Worm (Caenorhabditis elegans) whole organism, L1 larva: ENCODE data around the gene srsx-15.

Experiments
- fkh-10 ChIP-seq: sonication (generic microtip); optimal IDR thresholded peaks from 2 replicates; lab custom pipeline; 2017; ENCODE audit warnings: missing biosample characterization, missing genetic modification reagents, missing genetic modification characterization
- lin-13 ChIP-seq: fragments of 150-350 bp; optimal IDR thresholded peaks from 2 replicates; lab custom pipeline; 2014; ENCODE audit warnings: missing biosample characterization, missing genetic modification reagents, missing genetic modification characterization
- lin-35 ChIP-seq, 2 experiments: fragments of 150-350 bp; optimal IDR thresholded peaks; 2 replicates each; lab custom pipeline; 2014; ENCODE audit warnings: missing biosample characterization in 2 of 2, missing genetic modification characterization in 2 of 2, missing genetic modification reagents in 2 of 2
- lsy-2 ChIP-seq, 2 experiments: fragments of 150-350 bp; optimal IDR thresholded peaks; 2 replicates each; lab custom pipeline; 2014; ENCODE audit warnings: missing biosample characterization in 2 of 2, missing genetic modification characterization in 2 of 2
- nhr-11 ChIP-seq: fragments of 150-350 bp; optimal IDR thresholded peaks from 2 replicates; lab custom pipeline; 2014; ENCODE audit warnings: missing biosample characterization, missing genetic modification characterization
- nhr-12 ChIP-seq: sonication (generic microtip); optimal IDR thresholded peaks from 2 replicates; lab custom pipeline; 2017; ENCODE audit warnings: missing biosample characterization, missing genetic modification characterization
- rnt-1 ChIP-seq: sonication (generic microtip); optimal IDR thresholded peaks from 2 replicates; lab custom pipeline; 2016; ENCODE audit warnings: mild to moderate bottlenecking, missing genetic modification characterization, moderate library complexity, missing compliant biosample characterization
- tbx-2 ChIP-seq: sonication (generic microtip); optimal IDR thresholded peaks from 2 replicates; lab custom pipeline; 2016; ENCODE audit warnings: missing genetic modification characterization, missing compliant biosample characterization
- zip-4 ChIP-seq: fragments of 200-800 bp; sonication (Bioruptor generic); optimal IDR thresholded peaks from 2 replicates; lab custom pipeline; 2018; ENCODE audit warnings: mild to moderate bottlenecking, missing genetic modification characterization, moderate library complexity, missing compliant biosample characterization
- ztf-11 ChIP-seq, 2 experiments: sonication (generic microtip); optimal IDR thresholded peaks; 2 replicates each; lab custom pipeline; 2016 to 2017; ENCODE audit warnings: missing genetic modification characterization in 2 of 2, missing biosample characterization in 1 of 2, missing compliant biosample characterization in 1 of 2

DNA sequence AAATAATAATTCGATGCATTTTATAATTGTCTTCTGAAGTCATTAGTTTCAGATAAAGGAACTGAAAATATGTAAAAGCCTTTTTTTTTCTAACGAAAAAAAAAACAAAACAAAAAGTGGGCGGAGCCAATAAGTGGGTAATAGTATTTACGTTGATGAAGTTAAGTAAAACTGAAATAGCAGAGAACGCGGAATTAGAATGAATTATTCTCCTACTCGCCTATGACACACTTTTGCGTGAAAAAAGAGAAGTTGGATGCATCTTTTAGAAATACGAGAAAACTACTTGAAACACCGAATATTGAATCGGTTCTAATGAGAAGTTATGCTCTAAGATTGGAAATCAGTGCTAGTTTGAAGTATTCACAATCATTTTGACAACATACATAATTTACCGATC is 4.0 kb downstream of the srsx-15 start, which contains the start of gene srsx-16:
- TF ChIP-seq ztf-11 (tag; optimal IDR thresholded peaks at IDR 0.05; lab: Kevin White, UChicago) (no peak), zip-4 (no peak), lin-13 (GFP tag; lab: Kevin White, UChicago) (no peak), lsy-2 (tag; optimal IDR thresholded peaks at IDR 0.05; lab: Kevin White, UChicago) (no peak), rnt-1 (tag; lab: Kevin White, UChicago) (no peak), nhr-12 (no peak), fkh-10 (GFP tag; lab: Kevin White, UChicago) (no peak), nhr-11 (tag; lab: Kevin White, UChicago) (no peak), lin-35 (GFP tag; optimal IDR thresholded peaks at IDR 0.05; lab: Kevin White, UChicago) (no peak), tbx-2 (tag; lab: Kevin White, UChicago) (no peak)
